Fruit fly (Drosophila melanogaster): ENCODE measurements around the gene CG33270.
A peak's percentile ranks its signal among the peaks of the same experiment; 100 is the strongest.

CG33270 gene

dm6 chr3L:11533704-11534319, 44.6 kb downstream of the CG33270 start (continued):
- TF ChIP-seq CG14860 (GFP tag; IDR thresholded peaks at IDR 0.05; ENCODE audit: partially characterized antibody) (no peak), CG4404 (GFP tag; IDR thresholded peaks at IDR 0.05) (no peak), Six4 (GFP tag; optimal IDR thresholded peaks at IDR 0.05) (no peak), PHDP (tag; optimal IDR thresholded peaks at IDR 0.05) (peak; percentile 50), CG18764 (GFP tag; optimal IDR thresholded peaks at IDR 0.05) (no peak), CG12769 (tag; optimal IDR thresholded peaks at IDR 0.05) (peak; percentile 33), luna (GFP tag; optimal IDR thresholded peaks at IDR 0.05) (no peak), slbo (GFP tag; IDR thresholded peaks at IDR 0.05) (peak; percentile 66), Dad (GFP tag; optimal IDR thresholded peaks at IDR 0.05) (peak; percentile 49), Nf-YB (GFP tag; optimal IDR thresholded peaks at IDR 0.05) (no peak), CG10147 (GFP tag; optimal IDR thresholded peaks at IDR 0.05) (peak; percentile 23), Nf-YC (tag; optimal IDR thresholded peaks at IDR 0.05) (peak; percentile 58), B-H1 (GFP tag; IDR thresholded peaks at IDR 0.05) (no peak), B-H2 (GFP tag; optimal IDR thresholded peaks at IDR 0.05) (peak; percentile 6), kay (GFP tag; optimal IDR thresholded peaks at IDR 0.05) (peak; percentile 48), CG14441 (GFP tag; IDR thresholded peaks at IDR 0.05) (no peak), NC2α (GFP tag; optimal IDR thresholded peaks at IDR 0.05) (peak; percentile 11), fd64A (GFP tag; optimal IDR thresholded peaks at IDR 0.05) (no peak), ash1 (GFP tag; optimal IDR thresholded peaks at IDR 0.05) (no peak), mirr (GFP tag; optimal IDR thresholded peaks at IDR 0.05) (no peak), lmd (GFP tag; IDR thresholded peaks at IDR 0.05) (peak; percentile 56; the same call in 1 of the 2 replicates), Fer2 (tag; optimal IDR thresholded peaks at IDR 0.05) (peak; percentile 14), CG15479 (GFP tag; optimal IDR thresholded peaks at IDR 0.05) (no peak), CG2120 (GFP tag; optimal IDR thresholded peaks at IDR 0.05) (peak; percentile 75), row (GFP tag; IDR thresholded peaks at IDR 0.05) (peak; percentile 80), exex (tag; optimal IDR thresholded peaks at IDR 0.05) (no peak), insv (GFP tag; optimal IDR thresholded peaks at IDR 0.05) (no peak), Hmx (GFP tag; optimal IDR thresholded peaks at IDR 0.05) (no peak), ind (GFP tag; optimal IDR thresholded peaks at IDR 0.05) (peak; percentile 43), ssp (GFP tag; IDR thresholded peaks at IDR 0.05) (no peak), Fer1 (GFP tag; optimal IDR thresholded peaks at IDR 0.05) (peak; percentile 47), CG7839 (tag; optimal IDR thresholded peaks at IDR 0.05) (peak; percentile 58), CG10959 (GFP tag; IDR thresholded peaks at IDR 0.05) (no peak), Rfx (GFP tag; IDR thresholded peaks at IDR 0.05) (peak; percentile 74; the same call in 1 of the 2 replicates), CG11398 (GFP tag; optimal IDR thresholded peaks at IDR 0.05) (no peak), CG3838 (GFP tag; optimal IDR thresholded peaks at IDR 0.05) (no peak), CG15011 (GFP tag; optimal IDR thresholded peaks at IDR 0.05) (peak; percentile 17), CG4854 (GFP tag; optimal IDR thresholded peaks at IDR 0.05) (no peak), HLH3B (GFP tag; IDR thresholded peaks at IDR 0.05) (peak; percentile 40; the same call in 1 of the 2 replicates), CG16779 (GFP tag; IDR thresholded peaks at IDR 0.05) (no peak), CG4820 (GFP tag; optimal IDR thresholded peaks at IDR 0.05) (no peak), tgo (GFP tag; IDR thresholded peaks at IDR 0.05) (peak; percentile 44; the same call in 2 of the 3 replicates), Dref (GFP tag; IDR thresholded peaks at IDR 0.05) (no peak), Vsx1 (GFP tag; optimal IDR thresholded peaks at IDR 0.05) (peak; percentile 32), CG15073 (GFP tag; optimal IDR thresholded peaks at IDR 0.05) (no peak), kah (GFP tag; optimal IDR thresholded peaks at IDR 0.05) (no peak), chif (GFP tag; optimal IDR thresholded peaks at IDR 0.05) (peak in 1 of 2 experiments; percentile 18), cato (GFP tag; optimal IDR thresholded peaks at IDR 0.05; ENCODE audit: borderline replicate concordance) (no peak), CG13775 (GFP tag; optimal IDR thresholded peaks at IDR 0.05) (peak; percentile 9), gem (tag; optimal IDR thresholded peaks at IDR 0.05) (peak; percentile 69), CG17912 (GFP tag; optimal IDR thresholded peaks at IDR 0.05) (no peak)

All from whole organism, embryonic.